Worm (Caenorhabditis elegans): Measurements from ENCODE around the gene old-2.
"Not testable (repeated sequence)": the region's sequence is repeated elsewhere in the genome, so short reads cannot be mapped to it uniquely, and the experiment has no call there.

Gene old-2

DNA sequence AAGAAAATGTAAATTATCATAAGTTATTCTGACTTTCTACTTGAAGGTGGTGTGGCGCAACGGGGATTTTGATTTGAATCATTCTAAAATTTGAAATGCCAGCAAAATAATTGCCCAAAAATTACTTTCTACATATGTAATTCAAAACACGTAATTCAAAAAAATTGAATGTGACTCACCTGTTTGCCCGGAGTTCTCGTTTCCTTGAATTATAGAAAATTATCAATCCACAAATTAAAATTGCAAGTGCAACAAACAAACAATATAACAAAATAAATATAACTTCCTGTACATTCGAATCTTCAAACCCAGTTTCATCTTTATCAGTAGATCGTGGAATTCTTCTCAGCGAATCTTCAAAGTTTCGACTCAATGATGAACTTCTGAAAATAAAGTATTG is 18.8 kb upstream of the old-2 start:
- no peak for TF ChIP-seq rec-8 (tag; optimal IDR thresholded peaks at IDR 0.05)
- no peak for TF ChIP-seq mel-28 (tag; optimal IDR thresholded peaks at IDR 0.05; ENCODE audit: borderline replicate concordance)
- no peak for TF ChIP-seq hmg-20 (GFP tag; IDR thresholded peaks at IDR 0.05)
- TF ChIP-seq ztf-22 (GFP tag; optimal IDR thresholded peaks at IDR 0.05) = no peak
- no peak for TF ChIP-seq sptf-2 (GFP tag; optimal IDR thresholded peaks at IDR 0.05)
- TF ChIP-seq snpc-4 (GFP tag; optimal IDR thresholded peaks at IDR 0.05) = no peak
- TF ChIP-seq snpc-4 (tag; optimal IDR thresholded peaks at IDR 0.05) = no peak
- no peak for TF ChIP-seq lin-54 (GFP tag; optimal IDR thresholded peaks at IDR 0.05)
- TF ChIP-seq dpff-1 (tag; optimal IDR thresholded peaks at IDR 0.05) = no peak
- no peak for TF ChIP-seq madf-3 (GFP tag; IDR thresholded peaks at IDR 0.05)
- no peak for TF ChIP-seq lin-26 (GFP tag; IDR thresholded peaks at IDR 0.05)
- TF ChIP-seq efl-1 (GFP tag; optimal IDR thresholded peaks at IDR 0.05) = no peak
- no peak for TF ChIP-seq ama-1 (optimal IDR thresholded peaks at IDR 0.05)
- TF ChIP-seq ama-1 (GFP tag; optimal IDR thresholded peaks at IDR 0.05) = no peak
- no peak for TF ChIP-seq Y67H2A.10 (GFP tag; conservative IDR thresholded peaks at IDR 0.05)
- no peak for TF ChIP-seq ztf-3 (GFP tag; optimal IDR thresholded peaks at IDR 0.05)
- TF ChIP-seq madf-8 (GFP tag; conservative IDR thresholded peaks at IDR 0.05) = no peak
- TF ChIP-seq ceh-27 (GFP tag; optimal IDR thresholded peaks at IDR 0.05) = no peak
- no peak for TF ChIP-seq ceh-79 (tag; optimal IDR thresholded peaks at IDR 0.05)
- no peak for TF ChIP-seq nhr-120 (GFP tag; IDR thresholded peaks at IDR 0.05)

ce11 chrII:9866378-9866777 is 17.0 kb upstream of the old-2 start, which contains the start of gene chil-1:
TSS of gene chil-1 (minus strand) at chrII:9866478.
- not testable (repeated sequence) for TF ChIP-seq Y56A3A.18 (GFP tag; IDR thresholded peaks at IDR 0.05); F55B11.4 (tag; optimal IDR thresholded peaks at IDR 0.05; ENCODE audit: borderline replicate concordance, insufficient read depth); cebp-2 (GFP tag; IDR thresholded peaks at IDR 0.05)

DNA sequence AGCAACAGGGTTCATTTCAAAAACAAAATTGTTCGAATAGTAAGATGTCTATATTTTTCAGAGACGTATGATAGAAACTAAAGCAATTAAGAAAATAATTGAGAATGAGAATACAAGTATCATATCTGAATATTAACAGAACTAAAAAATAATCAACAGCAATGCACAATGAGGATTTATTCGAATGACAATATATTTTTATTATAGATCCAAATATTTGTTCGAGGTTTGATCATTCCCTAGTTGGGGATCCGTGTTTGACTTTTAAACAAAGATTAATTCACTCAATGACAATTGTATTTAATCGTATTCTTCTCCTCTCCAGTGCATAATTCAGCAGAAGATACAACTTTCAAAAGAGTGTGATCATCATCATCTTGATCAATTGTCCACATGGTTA is 12.8 kb upstream of the old-2 start, which contains the start of gene C08H9.18:
Gene C08H9.18 (minus strand): TSS at position 101 of the 400 bp plus-strand sequence.
- TF ChIP-seq F57A8.1 (GFP tag; optimal IDR thresholded peaks at IDR 0.05) (no peak), unc-130 (GFP tag; optimal IDR thresholded peaks at IDR 0.05) (no peak), ekl-4 (GFP tag; IDR thresholded peaks at IDR 0.05) (no peak), lsl-1 (GFP tag; optimal IDR thresholded peaks at IDR 0.05) (no peak), F52B5.7 (tag; optimal IDR thresholded peaks at IDR 0.05) (no peak), atf-7 (tag; optimal IDR thresholded peaks at IDR 0.05) (no peak), tlf-1 (GFP tag; optimal IDR thresholded peaks at IDR 0.05) (no peak), madf-10 (tag; optimal IDR thresholded peaks at IDR 0.05) (no peak), athp-1 (tag; optimal IDR thresholded peaks at IDR 0.05) (no peak), lin-54 (GFP tag; optimal IDR thresholded peaks at IDR 0.05) (no peak), nfya-2 (GFP tag; IDR thresholded peaks at IDR 0.05) (no peak), snpc-1.1 (tag; optimal IDR thresholded peaks at IDR 0.05; ENCODE audit: insufficient read depth) (no peak), pha-4 (tag; optimal IDR thresholded peaks at IDR 0.05) (no peak), F55B11.4 (tag; optimal IDR thresholded peaks at IDR 0.05; ENCODE audit: borderline replicate concordance, insufficient read depth) (no peak), ztf-6 (GFP tag; IDR thresholded peaks at IDR 0.05) (no peak), cebp-1 (GFP tag; IDR thresholded peaks at IDR 0.05) (no peak), cebp-1 (tag; optimal IDR thresholded peaks at IDR 0.05) (no peak), sdz-38 (tag; optimal IDR thresholded peaks at IDR 0.05) (no peak), C06A6.2 (GFP tag; conservative IDR thresholded peaks at IDR 0.05) (no peak)

Measured in whole organism, young adult.